Worm (Caenorhabditis elegans): Measurements from ENCODE around the gene gly-5.

DNA sequence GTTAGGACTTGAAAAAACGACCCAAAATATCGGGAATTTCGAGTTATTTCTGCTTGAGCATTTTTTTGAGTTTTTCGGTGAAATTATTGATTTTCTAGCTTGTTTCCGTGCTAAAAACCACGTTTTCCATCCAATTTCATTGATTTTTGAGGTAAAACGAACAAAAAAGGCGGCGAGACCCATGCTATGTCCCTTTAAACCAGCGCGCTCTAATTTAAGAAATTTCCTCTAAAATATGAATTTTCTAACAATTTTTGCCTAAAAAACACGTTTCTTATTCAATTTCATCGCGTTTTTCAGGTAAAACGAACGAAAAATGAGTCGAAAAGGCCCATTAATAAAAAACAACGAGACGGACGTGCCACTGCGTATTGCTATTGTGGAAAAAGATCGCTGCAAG lies 33.7 kb upstream of the gly-5 start, which contains the start of gene abce-1:
- TF ChIP-seq klf-2 (GFP tag; conservative IDR thresholded peaks at IDR 0.05) (no peak), ref-1 (GFP tag; conservative IDR thresholded peaks at IDR 0.05) (no peak)
